Fruit fly (Drosophila melanogaster): ENCODE data around the gene Tgs1.
A peak's percentile ranks its signal among the peaks of the same experiment; 100 is the strongest.

The Tgs1 gene

dm6 chr3R:18223434-18223833 lies 31.9 kb upstream of the Tgs1 start, which contains the start of the genes mTerf5 and Non3 (continued):
- TF ChIP-seq CG34224 (GFP tag; IDR thresholded peaks at IDR 0.05; ENCODE audit: partially characterized antibody) = peak; percentile 90
- TF ChIP-seq CG12942 (GFP tag; optimal IDR thresholded peaks at IDR 0.05) = peak; percentile 46
- TF ChIP-seq ara (GFP tag; IDR thresholded peaks at IDR 0.05) = no peak
- TF ChIP-seq CG11456 (GFP tag; IDR thresholded peaks at IDR 0.05) = peak; percentile 38; the same call in 1 of the 3 replicates
- peak; percentile 49 for TF ChIP-seq az2 (GFP tag; optimal IDR thresholded peaks at IDR 0.05)
- TF ChIP-seq CG10209 (GFP tag; optimal IDR thresholded peaks at IDR 0.05) = peak; percentile 44
- TF ChIP-seq ranshi (GFP tag; IDR thresholded peaks at IDR 0.05) = 0 out of 2 replicates have a peak, but pooled peaks have one; percentile 40
- TF ChIP-seq twi (tag; optimal IDR thresholded peaks at IDR 0.05) = peak; percentile 40
- TF ChIP-seq CG6683 (GFP tag; optimal IDR thresholded peaks at IDR 0.05) = peak; percentile 40
- peak; percentile 70 for TF ChIP-seq Med (GFP tag)
- TF ChIP-seq CG18011 (GFP tag; optimal IDR thresholded peaks at IDR 0.05) = peak; percentile 6
- TF ChIP-seq gsb (GFP tag; IDR thresholded peaks at IDR 0.05) = no peak
- TF ChIP-seq H15 (GFP tag; IDR thresholded peaks at IDR 0.05) = peak; percentile 15; the same call in 1 of the 3 replicates
- TF ChIP-seq Opbp (GFP tag; IDR thresholded peaks at IDR 0.05; ENCODE audit: partially characterized antibody) = peak; percentile 82
- TF ChIP-seq sens-2 (GFP tag; IDR thresholded peaks at IDR 0.05) = no peak
- TF ChIP-seq CoRest (tag; optimal IDR thresholded peaks at IDR 0.05) = peak; percentile 69
- TF ChIP-seq GATAe (GFP tag; conservative IDR thresholded peaks at IDR 0.05) = no peak
- TF ChIP-seq CG2889 (GFP tag; IDR thresholded peaks at IDR 0.05) = no peak
- peak; percentile 17 for TF ChIP-seq CG16815 (GFP tag; optimal IDR thresholded peaks at IDR 0.05)
- TF ChIP-seq emc (GFP tag; optimal IDR thresholded peaks at IDR 0.05) = no peak
- TF ChIP-seq CG2712 (tag; optimal IDR thresholded peaks at IDR 0.05) = peak; percentile 80
- TF ChIP-seq TFAM (GFP tag; optimal IDR thresholded peaks at IDR 0.05) = no peak
- TF ChIP-seq pb (GFP tag; optimal IDR thresholded peaks at IDR 0.05) = peak; percentile 14
- no peak for TF ChIP-seq slou (GFP tag; optimal IDR thresholded peaks at IDR 0.05)
- TF ChIP-seq Antp (GFP tag; optimal IDR thresholded peaks at IDR 0.05) = no peak
- peak; percentile 80 for TF ChIP-seq gem (tag; optimal IDR thresholded peaks at IDR 0.05)
- TF ChIP-seq CG17385 (GFP tag; optimal IDR thresholded peaks at IDR 0.05) = peak; percentile 54
- peak; percentile 95 for TF ChIP-seq CG13287 (GFP tag; IDR thresholded peaks at IDR 0.05; ENCODE audit: partially characterized antibody)
- no peak for TF ChIP-seq pan (optimal IDR thresholded peaks at IDR 0.05)
- TF ChIP-seq pan (GFP tag; optimal IDR thresholded peaks at IDR 0.05 in 1 of 2, IDR thresholded peaks at IDR 0.05 in 1 of 2) = peak in 1 of 2 experiments; percentile 60
- TF ChIP-seq ttk (GFP tag; IDR thresholded peaks at IDR 0.05) = no peak
- peak; percentile 68 for TF ChIP-seq CG9817 (tag; optimal IDR thresholded peaks at IDR 0.05)
- TF ChIP-seq Pdp1 (GFP tag; optimal IDR thresholded peaks at IDR 0.05) = peak in 1 of 2 experiments; percentile 30
- no peak for TF ChIP-seq CG12219 (GFP tag; optimal IDR thresholded peaks at IDR 0.05)
- peak; percentile 27 for TF ChIP-seq Vsx1 (GFP tag; optimal IDR thresholded peaks at IDR 0.05)
- TF ChIP-seq gt (GFP tag; IDR thresholded peaks at IDR 0.05) = no peak
- peak; percentile 54 for TF ChIP-seq Blimp-1 (GFP tag; optimal IDR thresholded peaks at IDR 0.05)
- TF ChIP-seq ken (GFP tag; IDR thresholded peaks at IDR 0.05) = peak; percentile 45; the same call in 1 of the 3 replicates
- TF ChIP-seq Sry-β (GFP tag; optimal IDR thresholded peaks at IDR 0.05) = peak; percentile 6
- no peak for TF ChIP-seq CrebB (tag; optimal IDR thresholded peaks at IDR 0.05)
- TF ChIP-seq CG2678 (tag; optimal IDR thresholded peaks at IDR 0.05) = peak; percentile 67
- peak; percentile 64 for TF ChIP-seq Fer1 (GFP tag; optimal IDR thresholded peaks at IDR 0.05)
- peak; percentile 67; the same call in 1 of the 2 replicates for TF ChIP-seq slbo (GFP tag; IDR thresholded peaks at IDR 0.05)
- TF ChIP-seq trh (GFP tag; optimal IDR thresholded peaks at IDR 0.05) = no peak
- TF ChIP-seq sug (tag; optimal IDR thresholded peaks at IDR 0.05) = peak; percentile 62
- TF ChIP-seq CG9437 (GFP tag; optimal IDR thresholded peaks at IDR 0.05) = peak; percentile 86
- TF ChIP-seq CG2202 (tag; optimal IDR thresholded peaks at IDR 0.05) = peak; percentile 31
- TF ChIP-seq CG31388 (GFP tag; optimal IDR thresholded peaks at IDR 0.05) = peak; percentile 10
- TF ChIP-seq CG32532 (GFP tag; IDR thresholded peaks at IDR 0.05) = peak; percentile 49; the same call in 1 of the 2 replicates
- no peak for TF ChIP-seq sr (GFP tag; IDR thresholded peaks at IDR 0.05)
- no peak for TF ChIP-seq cg (GFP tag; optimal IDR thresholded peaks at IDR 0.05)
